Fruit fly (Drosophila melanogaster) whole organism: Measurements from ENCODE around the gene CG1571.

Experiments
- CG8478 ChIP-seq: fragments of >200 bp; optimal IDR thresholded peaks from 2 replicates; lab custom pipeline; 2018; ENCODE audit warnings: inconsistent platforms
- EcR ChIP-seq, 2 experiments: fragments of >200 bp; optimal IDR thresholded peaks; 2 replicates each; lab custom pipeline; 2017; ENCODE audit warnings: missing biosample characterization in 2 of 2, missing genetic modification characterization in 2 of 2, missing genetic modification reagents in 2 of 2
- pan ChIP-seq: fragments of >200 bp; optimal IDR thresholded peaks from 2 replicates; lab custom pipeline; 2017
- psq ChIP-seq: fragments of >200 bp; optimal IDR thresholded peaks from 2 replicates; lab custom pipeline; 2017
- usp ChIP-seq: fragments of >200 bp; optimal IDR thresholded peaks from 2 replicates; lab custom pipeline; 2017; ENCODE audit warnings: missing biosample characterization, missing genetic modification characterization, mixed read lengths

DNA sequence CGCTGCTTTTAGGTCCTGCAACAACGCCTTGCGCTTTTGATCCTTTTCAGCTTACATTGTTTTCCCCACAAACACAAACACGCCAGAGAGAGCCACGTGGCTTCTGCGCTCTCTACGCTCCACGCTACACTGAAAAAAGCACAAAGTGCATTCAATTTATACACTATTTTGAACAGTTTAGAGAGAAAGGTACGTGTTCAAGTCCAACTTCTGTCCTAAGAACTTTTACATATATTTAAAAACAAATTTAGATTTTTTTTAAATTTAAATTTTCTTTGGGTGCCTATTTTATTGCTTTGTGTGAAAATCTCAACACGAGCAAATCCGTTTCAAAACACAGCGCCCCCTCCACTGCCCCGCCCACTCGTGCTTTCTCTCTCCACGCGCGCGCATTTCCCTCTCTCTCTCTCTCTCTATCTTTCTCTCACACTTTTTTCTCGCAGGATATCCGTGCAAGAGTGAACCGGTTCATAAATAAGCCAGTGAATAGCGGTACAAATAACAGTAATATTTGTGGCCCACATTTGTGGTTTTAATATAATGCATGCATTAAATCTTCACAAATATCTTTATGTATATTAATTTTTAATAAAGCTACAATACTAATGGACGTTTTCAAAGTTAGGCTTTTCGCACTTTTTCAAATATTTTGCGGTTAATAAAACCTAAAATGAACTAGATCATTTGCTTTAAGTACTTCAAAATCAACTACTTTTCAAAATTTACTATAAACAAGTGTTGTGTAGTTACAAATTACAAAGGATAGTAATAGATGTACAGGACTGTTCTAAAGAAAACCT, 24.5 kb downstream of the CG1571 start:
- TF ChIP-seq pan (lab: Kevin White, UChicago) (no peak), psq (lab: Kevin White, UChicago) (no peak), usp (no peak), EcR (GFP tag; optimal IDR thresholded peaks at IDR 0.05; lab: Kevin White, UChicago) (no peak), CG8478 (no peak)
